Worm (Caenorhabditis elegans) whole organism, mixed stage, embryonic: ENCODE measurements around the gene F46B3.23.

ENCODE experiments used
- mep-1 ChIP-seq: fragments of 150-350 bp; optimal IDR thresholded peaks from 2 replicates; lab custom pipeline; 2017; ENCODE audit warnings: missing biosample characterization, missing genetic modification reagents, missing genetic modification characterization, inconsistent platforms
- nhr-237 ChIP-seq: fragments of 150-350 bp; optimal IDR thresholded peaks from 2 replicates; lab custom pipeline; 2014; ENCODE audit warnings: missing biosample characterization, missing genetic modification characterization
- snpc-4 ChIP-seq: fragments of 150-350 bp; optimal IDR thresholded peaks from 2 replicates; lab custom pipeline; 2014; ENCODE audit warnings: missing biosample characterization, missing genetic modification characterization
- sptf-1 ChIP-seq: sonication (generic microtip); optimal IDR thresholded peaks from 2 replicates; lab custom pipeline; 2017; ENCODE audit warnings: mild to moderate bottlenecking, missing genetic modification characterization, moderate library complexity, missing compliant biosample characterization
- ztf-11 ChIP-seq: fragments of 150-350 bp; optimal IDR thresholded peaks from 2 replicates; lab custom pipeline; 2014; ENCODE audit warnings: missing biosample characterization, missing genetic modification characterization

ce11 chrV:20631255-20631654 lies 24.7 kb upstream of the F46B3.23 start, which contains the start of gene F46B3.14:
- TF ChIP-seq snpc-4 (tag; lab: Kevin White, UChicago) (no peak), sptf-1 (no peak), ztf-11 (tag; lab: Kevin White, UChicago) (no peak), mep-1 (tag; lab: Kevin White, UChicago) (no peak), nhr-237 (no peak)
